Worm (Caenorhabditis elegans) whole organism, early embryonic: ENCODE results near the gene C09G12.5.
"Not testable (repeated sequence)": the region's sequence is repeated elsewhere in the genome, so short reads cannot be mapped to it uniquely, and the experiment has no call there.

Experiments used
- B0310.2 ChIP-seq: sonication (generic microtip); optimal IDR thresholded peaks from 2 replicates; lab custom pipeline; 2016; ENCODE audit warnings: mild to moderate bottlenecking, missing genetic modification characterization, missing compliant biosample characterization
- F13C5.2 ChIP-seq: sonication (generic microtip); optimal IDR thresholded peaks from 2 replicates; lab custom pipeline; 2017; ENCODE audit warnings: mild to moderate bottlenecking, missing genetic modification characterization, inconsistent platforms, missing compliant biosample characterization
- aly-1 ChIP-seq: sonication (generic microtip); optimal IDR thresholded peaks from 2 replicates; lab custom pipeline; 2016; ENCODE audit warnings: missing genetic modification characterization, missing compliant biosample characterization
- ama-1 ChIP-seq: fragments of 150-350 bp; optimal IDR thresholded peaks from 2 replicates; lab custom pipeline; 2014
- ceh-13 ChIP-seq: fragments of 200-800 bp; sonication (Bioruptor generic); optimal IDR thresholded peaks from 2 replicates; lab custom pipeline; 2018; ENCODE audit warnings: mild to moderate bottlenecking, missing genetic modification characterization, missing compliant biosample characterization
- ceh-36 ChIP-seq: sonication (generic microtip); optimal IDR thresholded peaks from 2 replicates; lab custom pipeline; 2016; ENCODE audit warnings: missing genetic modification characterization, inconsistent platforms, missing compliant biosample characterization
- ets-7 ChIP-seq: sonication (generic microtip); optimal IDR thresholded peaks from 2 replicates; lab custom pipeline; 2016; ENCODE audit warnings: missing genotype, missing genetic modification characterization, missing compliant biosample characterization
- flt-1 ChIP-seq: fragments of 200-800 bp; sonication (Bioruptor generic); IDR thresholded peaks from 2 replicates; pipeline ENCODE4 v1.3.6; 2022; ENCODE audit warnings: missing genetic modification characterization, missing compliant biosample characterization
- hmbx-1 ChIP-seq: sonication (generic microtip); optimal IDR thresholded peaks from 2 replicates; lab custom pipeline; 2016; ENCODE audit warnings: mild to moderate bottlenecking, missing genetic modification characterization, missing compliant biosample characterization
- hmg-4 ChIP-seq: fragments of 200-800 bp; sonication (Bioruptor generic); optimal IDR thresholded peaks from 2 replicates; lab custom pipeline; 2018; ENCODE audit warnings: mild to moderate bottlenecking, missing genetic modification characterization, missing compliant biosample characterization
- hnd-1 ChIP-seq: sonication (generic microtip); optimal IDR thresholded peaks from 2 replicates; lab custom pipeline; 2016; ENCODE audit warnings: missing genetic modification characterization, missing compliant biosample characterization
- pes-1 ChIP-seq: fragments of 200-800 bp; sonication (Bioruptor generic); IDR thresholded peaks from 2 replicates; pipeline ENCODE4 v1.3.6; 2022; ENCODE audit warnings: missing genetic modification reagents, missing genetic modification characterization, missing compliant biosample characterization
- scrt-1 ChIP-seq: fragments of 200-800 bp; sonication (Bioruptor generic); IDR thresholded peaks from 2 replicates; pipeline ENCODE4 v1.3.6; 2022; ENCODE audit warnings: missing genetic modification characterization, missing compliant biosample characterization
- sea-1 ChIP-seq: fragments of 200-800 bp; sonication (Bioruptor generic); conservative IDR thresholded peaks from 2 replicates; pipeline ENCODE4 v1.3.6; 2022; ENCODE audit warnings: missing genetic modification characterization, missing compliant biosample characterization
- tbx-11 ChIP-seq: fragments of 200-800 bp; sonication (Bioruptor generic); IDR thresholded peaks from 2 replicates; pipeline ENCODE4 v1.3.6; 2022; ENCODE audit warnings: missing genetic modification characterization, missing compliant biosample characterization
- tbx-37 ChIP-seq: fragments of 200-800 bp; sonication (Bioruptor generic); conservative IDR thresholded peaks from 2 replicates; pipeline ENCODE4 v1.3.6; 2022; ENCODE audit warnings: missing genetic modification reagents, missing genetic modification characterization, missing compliant biosample characterization
- tra-4 ChIP-seq: sonication (generic microtip); optimal IDR thresholded peaks from 2 replicates; lab custom pipeline; 2017; ENCODE audit warnings: missing genetic modification characterization, missing compliant biosample characterization

The C09G12.5 gene

ce11 chrIV:3478911-3479385 is at the start of gene C09G12.5, which contains the start of gene srz-70:
Gene C09G12.5 (plus strand): TSS chrIV:3479335.
Gene srz-70 (minus strand): TSS chrIV:3479011.
- TF ChIP-seq hnd-1 (tag; lab: Kevin White, UChicago), result no peak
- TF ChIP-seq ets-7, result no peak
- TF ChIP-seq scrt-1 (GFP tag; lab: Robert Waterston, UW), result no peak
- TF ChIP-seq B0310.2 (tag; lab: Kevin White, UChicago), result no peak

- not testable (repeated sequence) for TF ChIP-seq tbx-37 (GFP tag; lab: Robert Waterston, UW); ets-7; F13C5.2 (tag; lab: Kevin White, UChicago)
Observed at ce11 chrIV:3433387-3433786, 45.7 kb upstream of the C09G12.5 start, which contains the start of gene C04C3.7. Gene C04C3.7 (minus strand): TSS chrIV:3433487.

- no peak for TF ChIP-seq sea-1
- no peak for TF ChIP-seq tra-4
- no peak for TF ChIP-seq tbx-37 (GFP tag; lab: Robert Waterston, UW)
- no peak for TF ChIP-seq ama-1
- no peak for TF ChIP-seq aly-1 (tag; lab: Kevin White, UChicago)
- no peak for TF ChIP-seq hmbx-1 (tag; lab: Kevin White, UChicago)
- TF ChIP-seq scrt-1 (GFP tag; lab: Robert Waterston, UW), result no peak
- TF ChIP-seq ceh-36 (tag; lab: Kevin White, UChicago), result no peak
- TF ChIP-seq tbx-11 (GFP tag; lab: Robert Waterston, UW), result no peak
- TF ChIP-seq B0310.2 (tag; lab: Kevin White, UChicago), result no peak
- TF ChIP-seq ets-7, result no peak
- TF ChIP-seq ceh-13 (GFP tag; lab: Kevin White, UChicago), result no peak
- TF ChIP-seq pes-1 (GFP tag; lab: Robert Waterston, UW), result no peak
- TF ChIP-seq hnd-1 (tag; lab: Kevin White, UChicago), result no peak
- TF ChIP-seq F13C5.2 (tag; lab: Kevin White, UChicago), result no peak
- no peak for TF ChIP-seq flt-1 (GFP tag; lab: Robert Waterston, UW)
- TF ChIP-seq hmg-4 (GFP tag; lab: Kevin White, UChicago), result no peak
Observed at ce11 chrIV:3436021-3436420, 43.1 kb upstream of the C09G12.5 start, which contains the start of gene srz-32. Gene srz-32 (plus strand): TSS chrIV:3436321.

- TF ChIP-seq hmg-4 (GFP tag; lab: Kevin White, UChicago), result no peak
- TF ChIP-seq hnd-1 (tag; lab: Kevin White, UChicago), result no peak
- TF ChIP-seq aly-1 (tag; lab: Kevin White, UChicago), result no peak
- no peak for TF ChIP-seq hmbx-1 (tag; lab: Kevin White, UChicago)
- TF ChIP-seq ceh-36 (tag; lab: Kevin White, UChicago), result no peak
Observed at ce11 chrIV:3438022-3438421, 41.1 kb upstream of the C09G12.5 start, which contains the start of gene grd-13. Gene grd-13 (plus strand): TSS chrIV:3438312.

ce11 chrIV:3439354-3439753 is 39.8 kb upstream of the C09G12.5 start, which contains the start of gene grd-3:
Gene grd-3 (plus strand): TSS chrIV:3439655.
- TF ChIP-seq tbx-11 (GFP tag; lab: Robert Waterston, UW) (no peak), hmg-4 (GFP tag; lab: Kevin White, UChicago) (no peak), tra-4 (no peak), ceh-36 (tag; lab: Kevin White, UChicago) (no peak), B0310.2 (tag; lab: Kevin White, UChicago) (no peak)

ce11 chrIV:3440848-3441247 is 38.3 kb upstream of the C09G12.5 start, which contains the start of gene grd-10:
Gene grd-10 (plus strand): TSS chrIV:3441055.
- no peak for TF ChIP-seq ets-7
- no peak for TF ChIP-seq pes-1 (GFP tag; lab: Robert Waterston, UW)
- TF ChIP-seq hnd-1 (tag; lab: Kevin White, UChicago), result no peak

ce11 chrIV:3442513-3442912 is 36.6 kb upstream of the C09G12.5 start:
- TF ChIP-seq aly-1 (tag; lab: Kevin White, UChicago) (no peak), tra-4 (no peak), hnd-1 (tag; lab: Kevin White, UChicago) (no peak), tbx-11 (GFP tag; lab: Robert Waterston, UW) (no peak), tbx-37 (GFP tag; lab: Robert Waterston, UW) (no peak), pes-1 (GFP tag; lab: Robert Waterston, UW) (no peak), ets-7 (no peak), flt-1 (GFP tag; lab: Robert Waterston, UW) (no peak), scrt-1 (GFP tag; lab: Robert Waterston, UW) (no peak), sea-1 (no peak), ceh-13 (GFP tag; lab: Kevin White, UChicago) (no peak), hmg-4 (GFP tag; lab: Kevin White, UChicago) (no peak), B0310.2 (tag; lab: Kevin White, UChicago) (no peak), ceh-36 (tag; lab: Kevin White, UChicago) (no peak), F13C5.2 (tag; lab: Kevin White, UChicago) (no peak), ama-1 (no peak), hmbx-1 (tag; lab: Kevin White, UChicago) (no peak)

- no peak for TF ChIP-seq tra-4
- no peak for TF ChIP-seq ceh-36 (tag; lab: Kevin White, UChicago)
- TF ChIP-seq ama-1, result no peak
- no peak for TF ChIP-seq flt-1 (GFP tag; lab: Robert Waterston, UW)
- no peak for TF ChIP-seq tbx-11 (GFP tag; lab: Robert Waterston, UW)
Observed at ce11 chrIV:3444101-3444500, 35.0 kb upstream of the C09G12.5 start, which contains the start of gene F09D12.2. Gene F09D12.2 (minus strand): TSS chrIV:3444201.
